Fruit fly (Drosophila melanogaster): ENCODE results near the gene sinah.
A peak's percentile ranks its signal among the peaks of the same experiment; 100 is the strongest.

The sinah gene

DNA sequence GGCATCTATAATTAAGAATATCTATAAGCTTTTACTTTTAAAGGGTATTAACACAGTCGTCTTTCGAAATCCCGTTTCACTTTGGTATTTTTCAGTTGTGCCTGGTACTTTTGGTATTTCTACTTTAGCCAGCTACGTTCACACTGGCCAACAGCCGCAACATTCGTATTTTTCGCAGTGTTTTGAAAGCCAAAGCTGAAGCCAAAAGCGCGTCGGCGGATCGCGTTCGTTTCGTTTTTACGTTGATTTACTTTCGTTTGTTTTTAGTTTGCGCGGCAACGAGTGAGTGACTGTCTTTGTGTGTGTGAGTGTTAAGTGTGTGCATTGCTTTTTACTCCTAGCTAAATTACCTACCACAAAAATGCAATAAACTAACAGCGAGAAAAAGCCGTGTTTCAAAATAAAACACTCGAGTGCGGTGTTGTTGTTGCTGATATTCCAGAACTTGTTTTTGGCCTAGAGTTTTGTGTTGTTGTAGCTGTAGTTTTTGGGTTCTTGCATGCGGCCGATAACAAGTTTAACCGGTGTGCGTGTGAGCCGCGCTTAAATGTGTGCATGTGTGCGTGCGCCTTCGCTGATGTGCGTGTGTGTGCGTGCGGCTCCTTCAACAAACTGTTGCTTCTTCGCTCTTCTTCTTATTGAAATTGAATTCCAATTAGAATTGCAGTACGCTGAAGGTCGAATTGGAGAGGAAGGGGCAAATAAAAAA, 6.4 kb downstream of the sinah start, which contains the start of gene Lmpt (continued):
- TF ChIP-seq lmd (GFP tag; IDR thresholded peaks at IDR 0.05), result no peak
- no peak for TF ChIP-seq emc (GFP tag; optimal IDR thresholded peaks at IDR 0.05)
- no peak for TF ChIP-seq CG10462 (GFP tag; optimal IDR thresholded peaks at IDR 0.05)
- peak; percentile 75 for TF ChIP-seq Dp (GFP tag; optimal IDR thresholded peaks at IDR 0.05)
- no peak for TF ChIP-seq CG7963 (GFP tag; IDR thresholded peaks at IDR 0.05; ENCODE audit: partially characterized antibody)
- no peak for TF ChIP-seq NC2β (GFP tag; optimal IDR thresholded peaks at IDR 0.05)
- TF ChIP-seq CG12942 (GFP tag; optimal IDR thresholded peaks at IDR 0.05), result no peak
- no peak for TF ChIP-seq CG3281 (GFP tag; optimal IDR thresholded peaks at IDR 0.05)
- TF ChIP-seq CG5245 (GFP tag; optimal IDR thresholded peaks at IDR 0.05), result no peak
- TF ChIP-seq Kr (GFP tag; optimal IDR thresholded peaks at IDR 0.05), result no peak
- TF ChIP-seq sima (GFP tag; optimal IDR thresholded peaks at IDR 0.05), result no peak
- TF ChIP-seq CG6683 (GFP tag; optimal IDR thresholded peaks at IDR 0.05), result no peak
- no peak for TF ChIP-seq slbo (GFP tag; IDR thresholded peaks at IDR 0.05)
- TF ChIP-seq Asciz (GFP tag; optimal IDR thresholded peaks at IDR 0.05), result no peak
- TF ChIP-seq D (optimal IDR thresholded peaks at IDR 0.05), result no peak
- no peak for TF ChIP-seq D (GFP tag; optimal IDR thresholded peaks at IDR 0.05)
- no peak for TF ChIP-seq otp (GFP tag; IDR thresholded peaks at IDR 0.05)
- TF ChIP-seq Atf3 (GFP tag; optimal IDR thresholded peaks at IDR 0.05), result no peak
- TF ChIP-seq yki (optimal IDR thresholded peaks at IDR 0.05), result no peak
- TF ChIP-seq run (tag; optimal IDR thresholded peaks at IDR 0.05), result no peak
- peak; percentile 80 for TF ChIP-seq D19B (GFP tag; optimal IDR thresholded peaks at IDR 0.05)
- TF ChIP-seq CG8478 (optimal IDR thresholded peaks at IDR 0.05), result no peak
- no peak for TF ChIP-seq CG18011 (GFP tag; optimal IDR thresholded peaks at IDR 0.05)
- TF ChIP-seq Sry-δ (GFP tag; optimal IDR thresholded peaks at IDR 0.05), result no peak
- no peak for TF ChIP-seq hbn (GFP tag; IDR thresholded peaks at IDR 0.05; ENCODE audit: partially characterized antibody)
- no peak for TF ChIP-seq CG4854 (GFP tag; optimal IDR thresholded peaks at IDR 0.05)
- no peak for TF ChIP-seq Atf-2 (GFP tag; optimal IDR thresholded peaks at IDR 0.05)
- TF ChIP-seq fd3F (GFP tag; optimal IDR thresholded peaks at IDR 0.05), result no peak
- TF ChIP-seq dysf (GFP tag; IDR thresholded peaks at IDR 0.05), result no peak
- peak; percentile 49 for TF ChIP-seq CG12391 (tag; optimal IDR thresholded peaks at IDR 0.05)
- TF ChIP-seq CG17568 (GFP tag; optimal IDR thresholded peaks at IDR 0.05), result no peak
- TF ChIP-seq Lpt (GFP tag; optimal IDR thresholded peaks at IDR 0.05), result no peak
- no peak for TF ChIP-seq Scr (GFP tag; IDR thresholded peaks at IDR 0.05; ENCODE audit: partially characterized antibody)
- TF ChIP-seq CG15011 (GFP tag; optimal IDR thresholded peaks at IDR 0.05), result no peak
- TF ChIP-seq CG7745 (tag; optimal IDR thresholded peaks at IDR 0.05), result no peak
- 0 out of 2 replicates have a peak, but pooled peaks have one; percentile 15 for TF ChIP-seq CG5953 (GFP tag; IDR thresholded peaks at IDR 0.05)
- no peak; the same call in 2 of the 3 replicates for TF ChIP-seq CG6175 (GFP tag; IDR thresholded peaks at IDR 0.05)
- TF ChIP-seq Elba2 (GFP tag; optimal IDR thresholded peaks at IDR 0.05), result peak; percentile 56
- 0 out of 2 replicates have a peak, but pooled peaks have one; percentile 32 for TF ChIP-seq CG42726 (GFP tag; IDR thresholded peaks at IDR 0.05; ENCODE audit: partially characterized antibody)
- no peak for TF ChIP-seq Sry-β (GFP tag; optimal IDR thresholded peaks at IDR 0.05)
- no peak for TF ChIP-seq CG14965 (GFP tag; optimal IDR thresholded peaks at IDR 0.05; ENCODE audit: borderline replicate concordance)
- TF ChIP-seq nom (GFP tag; optimal IDR thresholded peaks at IDR 0.05), result peak; percentile 5
- TF ChIP-seq CG1647 (GFP tag; optimal IDR thresholded peaks at IDR 0.05), result no peak
- TF ChIP-seq ara (GFP tag; IDR thresholded peaks at IDR 0.05), result no peak
- TF ChIP-seq sug (tag; optimal IDR thresholded peaks at IDR 0.05), result peak; percentile 25
- TF ChIP-seq ttk (GFP tag; IDR thresholded peaks at IDR 0.05), result no peak
- TF ChIP-seq her (GFP tag; optimal IDR thresholded peaks at IDR 0.05), result no peak
- peak; percentile 13 for TF ChIP-seq CG2120 (GFP tag; optimal IDR thresholded peaks at IDR 0.05)
- no peak for TF ChIP-seq gsb-n (tag; optimal IDR thresholded peaks at IDR 0.05)
- no peak for TF ChIP-seq HLH3B (GFP tag; IDR thresholded peaks at IDR 0.05)
- TF ChIP-seq CG1603 (tag; optimal IDR thresholded peaks at IDR 0.05), result peak; percentile 27
